Worm (Caenorhabditis elegans) whole organism, L1 larva: Measurements from ENCODE around the gene W07G4.2.

Experiments used
- C04F5.9 ChIP-seq: sonication (generic microtip); optimal IDR thresholded peaks from 2 replicates; lab custom pipeline; 2016; ENCODE audit warnings: missing genetic modification characterization, missing compliant biosample characterization
- C16A3.4 ChIP-seq: fragments of 150-350 bp; optimal IDR thresholded peaks from 2 replicates; lab custom pipeline; 2014; ENCODE audit warnings: missing biosample characterization, missing genetic modification characterization
- aha-1 ChIP-seq: fragments of 150-350 bp; optimal IDR thresholded peaks from 2 replicates; lab custom pipeline; 2014; ENCODE audit warnings: missing biosample characterization, missing genetic modification characterization
- alr-1 ChIP-seq: fragments of 200-800 bp; sonication (Bioruptor generic); optimal IDR thresholded peaks from 2 replicates; lab custom pipeline; 2018; ENCODE audit warnings: borderline replicate concordance, mild to moderate bottlenecking, missing genetic modification characterization, missing compliant biosample characterization
- aly-2 ChIP-seq: fragments of 150-350 bp; optimal IDR thresholded peaks from 2 replicates; lab custom pipeline; 2014; ENCODE audit warnings: missing biosample characterization, missing genetic modification characterization
- ama-1 ChIP-seq: fragments of 150-350 bp; optimal IDR thresholded peaks from 2 replicates; lab custom pipeline; 2014
- blmp-1 ChIP-seq: fragments of 150-350 bp; optimal IDR thresholded peaks from 2 replicates; lab custom pipeline; 2014; ENCODE audit warnings: missing biosample characterization, missing genetic modification characterization
- dpl-1 ChIP-seq, 3 experiments: fragments of 150-350 bp in 2 of 3; sonication (generic microtip) in 1 of 3; optimal IDR thresholded peaks; 2 replicates each; lab custom pipeline; 2014 to 2017; ENCODE audit warnings: missing biosample characterization in 3 of 3, missing genetic modification characterization in 3 of 3, missing genetic modification reagents in 3 of 3
- efl-1 ChIP-seq, 4 experiments: fragments of 150-350 bp; optimal IDR thresholded peaks in 3 of 4; peaks in 1 of 4; 1 replicate in 1 of 4; 2 replicates in 3 of 4; lab custom pipeline; 2014; ENCODE audit warnings: missing biosample characterization in 2 of 4, missing genetic modification characterization in 2 of 4, missing genetic modification reagents in 2 of 4
- elt-2 ChIP-seq: sonication (generic microtip); optimal IDR thresholded peaks from 2 replicates; lab custom pipeline; 2016; ENCODE audit warnings: missing genetic modification characterization, mild to moderate bottlenecking, inconsistent platforms, missing compliant biosample characterization, missing genetic modification reagents
- elt-3 ChIP-seq, 6 experiments: fragments of 150-350 bp in 1 of 6; sonication (generic microtip); optimal IDR thresholded peaks; 2 replicates each; lab custom pipeline; 2017 to 2018; ENCODE audit warnings: missing biosample characterization in 6 of 6, missing genetic modification characterization in 6 of 6, inconsistent platforms in 1 of 6
- grh-1 ChIP-seq: fragments of 200-800 bp; sonication (Bioruptor generic); IDR thresholded peaks from 2 replicates; pipeline ENCODE4 v1.3.6; 2022; ENCODE audit warnings: missing genetic modification reagents, missing genetic modification characterization, missing compliant biosample characterization
- irx-1 ChIP-seq: sonication (generic microtip); optimal IDR thresholded peaks from 2 replicates; lab custom pipeline; 2016; ENCODE audit warnings: missing genetic modification characterization, missing compliant biosample characterization
- isw-1 ChIP-seq: fragments of 200-800 bp; sonication (Bioruptor generic); IDR thresholded peaks from 2 replicates; pipeline ENCODE4 v1.3.6; 2022; ENCODE audit warnings: missing genetic modification characterization, missing compliant biosample characterization
- jun-1 ChIP-seq: fragments of 150-350 bp; optimal IDR thresholded peaks from 2 replicates; lab custom pipeline; 2014; ENCODE audit warnings: missing biosample characterization, missing genetic modification reagents, missing genetic modification characterization
- lin-14 ChIP-seq: fragments of 200-800 bp; sonication (Bioruptor generic); optimal IDR thresholded peaks from 2 replicates; lab custom pipeline; 2018; ENCODE audit warnings: mild to moderate bottlenecking, missing genetic modification characterization, moderate library complexity, missing compliant biosample characterization
- lin-35 ChIP-seq, 2 experiments: fragments of 150-350 bp; optimal IDR thresholded peaks; 2 replicates each; lab custom pipeline; 2014; ENCODE audit warnings: missing biosample characterization in 2 of 2, missing genetic modification characterization in 2 of 2, missing genetic modification reagents in 2 of 2
- mdl-1 ChIP-seq, 2 experiments: fragments of 150-350 bp; optimal IDR thresholded peaks; 2 replicates each; lab custom pipeline; 2014 to 2017; ENCODE audit warnings: missing biosample characterization in 2 of 2, missing genetic modification characterization in 2 of 2, inconsistent platforms in 1 of 2
- mef-2 ChIP-seq: fragments of 150-350 bp; optimal IDR thresholded peaks from 2 replicates; lab custom pipeline; 2014; ENCODE audit warnings: missing biosample characterization, missing genetic modification characterization
- nhr-11 ChIP-seq: fragments of 150-350 bp; optimal IDR thresholded peaks from 2 replicates; lab custom pipeline; 2014; ENCODE audit warnings: missing biosample characterization, missing genetic modification characterization
- nhr-20 ChIP-seq: sonication (generic microtip); optimal IDR thresholded peaks from 2 replicates; lab custom pipeline; 2016; ENCODE audit warnings: mild to moderate bottlenecking, missing genetic modification characterization, missing compliant biosample characterization
- nhr-47 ChIP-seq: sonication (generic microtip); optimal IDR thresholded peaks from 2 replicates; lab custom pipeline; 2016; ENCODE audit warnings: mild to moderate bottlenecking, missing genetic modification characterization, moderate library complexity, missing compliant biosample characterization
- nhr-76 ChIP-seq: sonication (generic microtip); optimal IDR thresholded peaks from 2 replicates; lab custom pipeline; 2017; ENCODE audit warnings: missing biosample characterization, missing genetic modification characterization
- nhr-85 ChIP-seq: sonication (generic microtip); peaks from one replicate; lab custom pipeline; 2016; ENCODE audit warnings: missing genetic modification characterization, inconsistent platforms, missing compliant biosample characterization
- pag-3 ChIP-seq: sonication (generic microtip); optimal IDR thresholded peaks from 2 replicates; lab custom pipeline; 2017; ENCODE audit warnings: missing genetic modification characterization, mild to moderate bottlenecking, missing compliant biosample characterization, antibody characterized with exemption, borderline replicate concordance; ENCODE audit not compliant: insufficient read depth
- pax-3 ChIP-seq: fragments of 200-800 bp; sonication (Bioruptor generic); optimal IDR thresholded peaks from 2 replicates; lab custom pipeline; 2018; ENCODE audit warnings: mild to moderate bottlenecking, missing genetic modification characterization, moderate library complexity, missing compliant biosample characterization
- skn-1 ChIP-seq: fragments of 150-350 bp; optimal IDR thresholded peaks from 2 replicates; lab custom pipeline; 2014; ENCODE audit warnings: missing biosample characterization, missing genetic modification characterization
- sox-4 ChIP-seq: sonication (generic microtip); optimal IDR thresholded peaks from 2 replicates; lab custom pipeline; 2016; ENCODE audit warnings: missing genetic modification characterization, missing compliant biosample characterization
- swsn-7 ChIP-seq: sonication (generic microtip); optimal IDR thresholded peaks from 2 replicates; lab custom pipeline; 2016; ENCODE audit warnings: missing genetic modification characterization, missing compliant biosample characterization
- unc-30 ChIP-seq: sonication (generic microtip); optimal IDR thresholded peaks from 2 replicates; lab custom pipeline; 2017; ENCODE audit warnings: missing biosample characterization, missing genetic modification characterization
- unc-62 ChIP-seq: fragments of 150-350 bp; optimal IDR thresholded peaks from 2 replicates; lab custom pipeline; 2014; ENCODE audit warnings: missing biosample characterization, missing genetic modification reagents, missing genetic modification characterization
- unc-86 ChIP-seq: sonication (generic microtip); optimal IDR thresholded peaks from 2 replicates; lab custom pipeline; 2016; ENCODE audit warnings: missing genetic modification characterization, missing compliant biosample characterization
- vab-15 ChIP-seq: sonication (generic microtip); optimal IDR thresholded peaks from 2 replicates; lab custom pipeline; 2017; ENCODE audit warnings: missing genotype, mild to moderate bottlenecking, missing genetic modification characterization, missing compliant biosample characterization
- zip-4 ChIP-seq: fragments of 200-800 bp; sonication (Bioruptor generic); optimal IDR thresholded peaks from 2 replicates; lab custom pipeline; 2018; ENCODE audit warnings: mild to moderate bottlenecking, missing genetic modification characterization, moderate library complexity, missing compliant biosample characterization
- ztf-11 ChIP-seq, 2 experiments: sonication (generic microtip); optimal IDR thresholded peaks; 2 replicates each; lab custom pipeline; 2016 to 2017; ENCODE audit warnings: missing genetic modification characterization in 2 of 2, missing biosample characterization in 1 of 2, missing compliant biosample characterization in 1 of 2

W07G4.2 gene

ce11 chrV:13053635-13054034 lies 17.3 kb upstream of the W07G4.2 start, which contains the start of gene srr-1:
TSS of gene srr-1 (minus strand) at chrV:13053735.
- TF ChIP-seq nhr-47 (tag; lab: Kevin White, UChicago): no peak

ce11 chrV:13049149-13049610 lies 12.8 kb upstream of the W07G4.2 start, which contains the start of gene W07G4.8:
TSS of gene W07G4.8 (minus strand) at chrV:13049560.
- peak; percentile 52 for TF ChIP-seq aly-2 (tag; lab: Kevin White, UChicago)
- TF ChIP-seq ztf-11 (tag; optimal IDR thresholded peaks at IDR 0.05; lab: Kevin White, UChicago): no peak
- TF ChIP-seq sox-4 (tag; lab: Kevin White, UChicago): no peak
- no peak for TF ChIP-seq pag-3 (tag; lab: Kevin White, UChicago)
- no peak for TF ChIP-seq efl-1 (optimal IDR thresholded peaks at IDR 0.05; lab: Kevin White, UChicago)
- TF ChIP-seq efl-1 (GFP tag; optimal IDR thresholded peaks at IDR 0.05 in 1 of 2; lab: Kevin White, UChicago): peak in 1 of 2 experiments; percentile 29
- no peak for TF ChIP-seq unc-30 (tag; lab: Kevin White, UChicago)
- no peak for TF ChIP-seq swsn-7 (tag; lab: Kevin White, UChicago)
- TF ChIP-seq nhr-11: no peak
- TF ChIP-seq jun-1 (tag; lab: Kevin White, UChicago): no peak
- TF ChIP-seq irx-1 (tag; lab: Kevin White, UChicago): no peak
- peak; percentile 10 for TF ChIP-seq elt-2 (tag; lab: Kevin White, UChicago)
- TF ChIP-seq nhr-20 (tag; lab: Kevin White, UChicago): no peak
- TF ChIP-seq skn-1 (tag; lab: Kevin White, UChicago): no peak
- TF ChIP-seq isw-1 (GFP tag; lab: Robert Waterston, UW): no peak
- peak in 1 of 2 experiments; percentile 25 for TF ChIP-seq lin-35 (GFP tag; optimal IDR thresholded peaks at IDR 0.05; lab: Kevin White, UChicago)
- TF ChIP-seq pax-3 (tag; lab: Kevin White, UChicago): peak; percentile 27
- TF ChIP-seq nhr-47 (tag; lab: Kevin White, UChicago): no peak

- TF ChIP-seq elt-2 (tag; lab: Kevin White, UChicago) (peak; percentile 67), lin-14 (GFP tag; lab: Kevin White, UChicago) (peak; percentile 36), ama-1 (no peak)
Observed at ce11 chrV:13047574-13048030, 11.2 kb upstream of the W07G4.2 start, which contains the start of gene W07G4.5. TSS of gene W07G4.5 (plus strand) at chrV:13047980.

ce11 chrV:13046125-13047123 lies 10.1 kb upstream of the W07G4.2 start:
- no peak for TF ChIP-seq nhr-76 (tag; lab: Kevin White, UChicago)
- TF ChIP-seq dpl-1 (GFP tag; optimal IDR thresholded peaks at IDR 0.05; lab: Kevin White, UChicago): no peak
- TF ChIP-seq lin-14 (GFP tag; lab: Kevin White, UChicago): peak; percentile 31
- no peak for TF ChIP-seq mdl-1 (tag; optimal IDR thresholded peaks at IDR 0.05; lab: Kevin White, UChicago)
- no peak for TF ChIP-seq alr-1 (tag; lab: Kevin White, UChicago)
- TF ChIP-seq jun-1 (tag; lab: Kevin White, UChicago): no peak
- peak; percentile 58 for TF ChIP-seq elt-2 (tag; lab: Kevin White, UChicago)
- no peak for TF ChIP-seq C04F5.9 (tag; lab: Kevin White, UChicago)
- TF ChIP-seq grh-1 (GFP tag; lab: Robert Waterston, UW): 0 out of 2 replicates have a peak, but pooled peaks have one; percentile 25
- no peak for TF ChIP-seq unc-62 (GFP tag; lab: Kevin White, UChicago)
- TF ChIP-seq lin-35 (GFP tag; optimal IDR thresholded peaks at IDR 0.05; lab: Kevin White, UChicago): peak in 1 of 2 experiments; percentile 12
- no peak for TF ChIP-seq aha-1 (tag; lab: Kevin White, UChicago)
- peak; percentile 51 for TF ChIP-seq aly-2 (tag; lab: Kevin White, UChicago)
- TF ChIP-seq blmp-1 (tag; lab: Kevin White, UChicago): peak; percentile 24
- no peak for TF ChIP-seq vab-15
- TF ChIP-seq efl-1 (optimal IDR thresholded peaks at IDR 0.05; lab: Kevin White, UChicago): no peak
- TF ChIP-seq efl-1 (GFP tag; optimal IDR thresholded peaks at IDR 0.05 in 1 of 2; lab: Kevin White, UChicago): peak in 1 of 2 experiments; percentile 34
- TF ChIP-seq zip-4 (GFP tag; lab: Kevin White, UChicago): no peak
- no peak for TF ChIP-seq unc-86 (tag; lab: Kevin White, UChicago)
- peak in 2 of 6 experiments; percentile 30 to 43 for TF ChIP-seq elt-3 (tag; optimal IDR thresholded peaks at IDR 0.05; lab: Kevin White, UChicago)
- TF ChIP-seq ama-1: no peak
- peak; percentile 60 for TF ChIP-seq nhr-85 (tag; lab: Kevin White, UChicago)
- no peak for TF ChIP-seq C16A3.4
- TF ChIP-seq pax-3 (tag; lab: Kevin White, UChicago): peak; percentile 8
- TF ChIP-seq mef-2 (tag; lab: Kevin White, UChicago): no peak
